Worm (Caenorhabditis elegans) whole organism, L3 larva: ENCODE measurements around the gene srx-133.

Experiments used
- R02D3.7 ChIP-seq: fragments of 150-350 bp; optimal IDR thresholded peaks from 2 replicates; lab custom pipeline; 2014; ENCODE audit warnings: missing biosample characterization, missing genetic modification characterization
- ZK546.5 ChIP-seq: sonication (generic microtip); optimal IDR thresholded peaks from 2 replicates; lab custom pipeline; 2017; ENCODE audit warnings: missing biosample characterization, missing genetic modification characterization
- aly-2 ChIP-seq: fragments of 150-350 bp; optimal IDR thresholded peaks from 2 replicates; lab custom pipeline; 2014; ENCODE audit warnings: missing biosample characterization, missing genetic modification characterization
- ama-1 ChIP-seq: fragments of 150-350 bp; optimal IDR thresholded peaks from 2 replicates; lab custom pipeline; 2018
- ceh-16 ChIP-seq: sonication (generic microtip); optimal IDR thresholded peaks from 2 replicates; lab custom pipeline; 2017; ENCODE audit warnings: missing biosample characterization, missing genetic modification characterization
- ceh-82 ChIP-seq: fragments of 150-350 bp; optimal IDR thresholded peaks from 2 replicates; lab custom pipeline; 2014; ENCODE audit warnings: missing biosample characterization, missing genetic modification characterization
- ceh-9 ChIP-seq: sonication (generic microtip); optimal IDR thresholded peaks from 2 replicates; lab custom pipeline; 2018; ENCODE audit warnings: missing biosample characterization, missing genetic modification characterization
- daf-12 ChIP-seq: fragments of 150-350 bp; optimal IDR thresholded peaks from 2 replicates; lab custom pipeline; 2014; ENCODE audit warnings: missing biosample characterization, missing genetic modification reagents, missing genetic modification characterization
- egl-27 ChIP-seq: sonication (generic microtip); optimal IDR thresholded peaks from 4 replicates; lab custom pipeline; 2017; ENCODE audit warnings: missing biosample characterization, missing genetic modification reagents, missing genetic modification characterization
- egl-5 ChIP-seq: fragments of 150-350 bp; optimal IDR thresholded peaks from 2 replicates; lab custom pipeline; 2017; ENCODE audit warnings: missing biosample characterization, missing genetic modification reagents, missing genetic modification characterization, inconsistent platforms
- elt-1 ChIP-seq: fragments of 150-350 bp; optimal IDR thresholded peaks from 2 replicates; lab custom pipeline; 2014; ENCODE audit warnings: missing biosample characterization, missing genetic modification characterization
- elt-2 ChIP-seq: sonication (generic microtip); optimal IDR thresholded peaks from 2 replicates; lab custom pipeline; 2016; ENCODE audit warnings: missing genetic modification reagents, mild to moderate bottlenecking, missing genetic modification characterization, missing compliant biosample characterization
- elt-3 ChIP-seq, 3 experiments: fragments of 150-350 bp in 1 of 3; sonication (generic microtip) in 2 of 3; optimal IDR thresholded peaks; 2 replicates in 2 of 3; 4 replicates in 1 of 3; lab custom pipeline; 2014 to 2017; ENCODE audit warnings: missing biosample characterization in 3 of 3, missing genetic modification characterization in 3 of 3
- eor-1 ChIP-seq, 2 experiments: fragments of 150-350 bp; optimal IDR thresholded peaks; 2 replicates each; lab custom pipeline; 2014 to 2018; ENCODE audit warnings: missing biosample characterization in 2 of 2, missing genetic modification characterization in 2 of 2
- fkh-2 ChIP-seq: fragments of 150-350 bp; optimal IDR thresholded peaks from 2 replicates; lab custom pipeline; 2014; ENCODE audit warnings: missing biosample characterization, missing genetic modification reagents, missing genetic modification characterization
- hmg-11 ChIP-seq: sonication (generic microtip); optimal IDR thresholded peaks from 2 replicates; lab custom pipeline; 2016; ENCODE audit warnings: missing genetic modification characterization, missing compliant biosample characterization
- jun-1 ChIP-seq: fragments of 150-350 bp; optimal IDR thresholded peaks from 2 replicates; lab custom pipeline; 2014; ENCODE audit warnings: missing biosample characterization, missing genetic modification reagents, missing genetic modification characterization
- lin-15B ChIP-seq: fragments of 150-350 bp; optimal IDR thresholded peaks from 2 replicates; lab custom pipeline; 2014; ENCODE audit warnings: missing biosample characterization, missing genetic modification characterization
- lin-39 ChIP-seq: fragments of 150-350 bp; optimal IDR thresholded peaks from 2 replicates; lab custom pipeline; 2018; ENCODE audit warnings: missing biosample characterization, missing genetic modification reagents, missing genetic modification characterization
- lsy-12 ChIP-seq: sonication (generic microtip); optimal IDR thresholded peaks from 2 replicates; lab custom pipeline; 2016; ENCODE audit warnings: mild to moderate bottlenecking, missing genetic modification characterization, missing compliant biosample characterization
- mdl-1 ChIP-seq: fragments of 150-350 bp; optimal IDR thresholded peaks from 2 replicates; lab custom pipeline; 2014; ENCODE audit warnings: missing biosample characterization, missing genetic modification characterization
- mml-1 ChIP-seq: fragments of 150-350 bp; sonication (generic microtip); optimal IDR thresholded peaks from 3 replicates; lab custom pipeline; 2014; ENCODE audit warnings: missing biosample characterization, missing genetic modification characterization
- nfya-1 ChIP-seq: sonication (generic microtip); optimal IDR thresholded peaks from 2 replicates; lab custom pipeline; 2017; ENCODE audit warnings: missing genetic modification characterization, mild to moderate bottlenecking, missing compliant biosample characterization, antibody characterized with exemption, moderate library complexity; ENCODE audit not compliant: insufficient read depth
- nhr-11 ChIP-seq: fragments of 150-350 bp; optimal IDR thresholded peaks from 2 replicates; lab custom pipeline; 2014; ENCODE audit warnings: missing biosample characterization, missing genetic modification characterization
- nhr-12 ChIP-seq: fragments of 150-350 bp; optimal IDR thresholded peaks from 2 replicates; lab custom pipeline; 2014; ENCODE audit warnings: missing biosample characterization, missing genetic modification characterization
- nhr-23 ChIP-seq: fragments of 150-350 bp; optimal IDR thresholded peaks from 2 replicates; lab custom pipeline; 2014; ENCODE audit warnings: missing biosample characterization, missing genetic modification reagents, missing genetic modification characterization
- nhr-25 ChIP-seq: sonication (generic microtip); optimal IDR thresholded peaks from 2 replicates; lab custom pipeline; 2017; ENCODE audit warnings: missing biosample characterization, missing genetic modification characterization
- nhr-28 ChIP-seq: fragments of 150-350 bp; optimal IDR thresholded peaks from 2 replicates; lab custom pipeline; 2014; ENCODE audit warnings: missing biosample characterization, missing genetic modification characterization
- nhr-43 ChIP-seq: sonication (generic microtip); optimal IDR thresholded peaks from 2 replicates; lab custom pipeline; 2016; ENCODE audit warnings: mild to moderate bottlenecking, missing genetic modification characterization, missing compliant biosample characterization; ENCODE audit not compliant: poor library complexity, severe bottlenecking
- nhr-67 ChIP-seq: fragments of 150-350 bp; optimal IDR thresholded peaks from 2 replicates; lab custom pipeline; 2014; ENCODE audit warnings: missing biosample characterization, missing genetic modification characterization
- nhr-76 ChIP-seq: fragments of 150-350 bp; sonication (generic microtip); optimal IDR thresholded peaks from 5 replicates; lab custom pipeline; 2014; ENCODE audit warnings: missing biosample characterization, missing genetic modification characterization
- nhr-77 ChIP-seq: fragments of 150-350 bp; optimal IDR thresholded peaks from 2 replicates; lab custom pipeline; 2014; ENCODE audit warnings: missing biosample characterization, missing genetic modification characterization
- pha-4 ChIP-seq: fragments of 150-350 bp; optimal IDR thresholded peaks from 2 replicates; lab custom pipeline; 2014; ENCODE audit warnings: missing biosample characterization, missing genetic modification reagents, missing genetic modification characterization
- sea-2 ChIP-seq: fragments of 150-350 bp; sonication (generic microtip); optimal IDR thresholded peaks from 4 replicates; lab custom pipeline; 2014; ENCODE audit warnings: missing biosample characterization, missing genetic modification reagents, missing genetic modification characterization
- skn-1 ChIP-seq: fragments of 150-350 bp; optimal IDR thresholded peaks from 2 replicates; lab custom pipeline; 2014; ENCODE audit warnings: missing biosample characterization, missing genetic modification characterization
- snpc-4 ChIP-seq: fragments of 150-350 bp; optimal IDR thresholded peaks from 2 replicates; lab custom pipeline; 2014; ENCODE audit warnings: missing biosample characterization, missing genetic modification characterization
- tbx-2 ChIP-seq: sonication (generic microtip); optimal IDR thresholded peaks from 2 replicates; lab custom pipeline; 2016; ENCODE audit warnings: mild to moderate bottlenecking, missing genetic modification characterization, missing compliant biosample characterization
- unc-39 ChIP-seq: sonication (generic microtip); optimal IDR thresholded peaks from 4 replicates; lab custom pipeline; 2017; ENCODE audit warnings: missing biosample characterization, missing genetic modification characterization
- unc-62 ChIP-seq: fragments of 150-350 bp; sonication (generic microtip); optimal IDR thresholded peaks from 4 replicates; lab custom pipeline; 2014; ENCODE audit warnings: missing biosample characterization, missing genetic modification reagents, missing genetic modification characterization
- ztf-11 ChIP-seq: fragments of 150-350 bp; optimal IDR thresholded peaks from 2 replicates; lab custom pipeline; 2014; ENCODE audit warnings: missing biosample characterization, missing genetic modification characterization
- ztf-4 ChIP-seq: fragments of 150-350 bp; optimal IDR thresholded peaks from 2 replicates; lab custom pipeline; 2014; ENCODE audit warnings: missing biosample characterization, missing genetic modification characterization

srx-133 gene

DNA sequence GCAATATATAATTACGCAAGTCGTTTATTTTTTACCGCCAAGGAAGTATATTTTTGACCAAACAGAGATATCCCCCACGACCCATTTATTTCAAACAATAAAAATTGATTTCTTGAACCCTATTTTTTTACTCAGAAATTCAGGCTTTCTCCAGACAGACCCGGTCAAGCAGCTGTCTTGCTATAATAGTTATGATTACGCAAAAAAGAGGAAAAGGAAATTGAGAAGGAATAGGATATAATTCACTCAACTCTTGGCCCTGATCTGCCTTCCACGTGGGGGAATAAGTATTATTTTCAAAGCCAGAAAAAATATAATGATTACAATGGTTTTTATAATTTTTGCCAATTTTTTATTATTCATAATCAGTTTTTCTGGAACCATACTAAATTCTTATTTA lies 8.7 kb downstream of the srx-133 start, which contains the start of gene srx-136:
srx-136 (plus strand) TSS at position 301 of the 400 bp plus-strand sequence.
- TF ChIP-seq jun-1 (tag; lab: Kevin White, UChicago) (no peak), pha-4 (tag; lab: Kevin White, UChicago) (no peak), eor-1 (tag; optimal IDR thresholded peaks at IDR 0.05; lab: Kevin White, UChicago) (no peak), tbx-2 (no peak), ceh-9 (tag; lab: Kevin White, UChicago) (no peak), unc-62 (GFP tag; lab: Kevin White, UChicago) (no peak), ceh-16 (tag; lab: Kevin White, UChicago) (no peak), elt-3 (tag; optimal IDR thresholded peaks at IDR 0.05; lab: Kevin White, UChicago) (no peak), nhr-76 (tag; lab: Kevin White, UChicago) (no peak), aly-2 (no peak), nhr-77 (tag; lab: Kevin White, UChicago) (no peak)

DNA sequence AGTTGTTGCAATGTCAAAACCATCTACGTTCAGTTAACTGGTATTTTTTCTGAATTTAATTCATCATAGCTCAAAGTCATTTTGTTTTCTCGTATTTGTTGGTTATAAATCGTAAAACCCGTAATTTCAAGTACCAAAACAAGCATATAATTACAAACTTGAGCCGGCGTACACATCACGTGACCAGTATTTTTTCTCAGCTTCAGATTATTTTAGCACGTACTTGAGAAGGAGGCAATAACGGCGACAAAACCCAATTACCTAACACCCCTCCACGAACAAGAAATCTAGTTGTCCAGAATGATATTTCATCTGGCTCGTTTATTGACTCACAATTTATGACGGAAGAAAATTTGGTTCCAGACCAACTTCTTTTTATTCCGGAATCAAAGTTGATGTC lies 10.4 kb downstream of the srx-133 start, which contains the start of gene srx-135:
srx-135 (plus strand) TSS at position 301 of the 400 bp plus-strand sequence.
- TF ChIP-seq elt-1 (tag; lab: Kevin White, UChicago) = no peak
- no peak for TF ChIP-seq hmg-11 (tag; lab: Kevin White, UChicago)
- TF ChIP-seq R02D3.7 (tag; lab: Kevin White, UChicago) = no peak
- no peak for TF ChIP-seq ZK546.5 (tag; lab: Kevin White, UChicago)
- no peak for TF ChIP-seq nhr-77 (tag; lab: Kevin White, UChicago)
- no peak for TF ChIP-seq snpc-4 (tag; lab: Kevin White, UChicago)
- no peak for TF ChIP-seq unc-62 (GFP tag; lab: Kevin White, UChicago)
- TF ChIP-seq nhr-11 (tag; lab: Kevin White, UChicago) = no peak
- no peak for TF ChIP-seq mml-1 (tag; lab: Kevin White, UChicago)
- no peak for TF ChIP-seq ztf-4 (tag; lab: Kevin White, UChicago)
- TF ChIP-seq, all 47 proteins: peak for 0

DNA sequence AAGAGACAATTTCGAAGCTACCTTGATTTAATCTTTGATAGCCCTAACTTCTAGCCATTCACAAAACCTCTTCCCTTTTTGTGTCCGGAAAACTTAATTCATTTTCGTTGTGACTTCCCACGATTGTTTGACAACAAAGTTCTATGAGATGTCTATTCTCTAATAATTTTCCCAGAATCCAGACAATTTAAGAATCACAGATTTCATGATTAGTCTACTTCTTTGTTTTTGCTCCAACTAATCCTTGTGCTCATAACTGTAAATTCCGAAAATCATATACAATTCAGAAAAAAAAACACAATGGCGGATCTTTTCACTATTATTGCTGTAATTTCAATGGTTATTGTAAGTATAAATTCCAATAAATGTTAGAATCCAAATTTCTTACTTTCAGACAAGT lies 14.0 kb downstream of the srx-133 start, which contains the start of gene srx-137:
srx-137 (plus strand) TSS at position 301 of the 400 bp plus-strand sequence.
- no peak for TF ChIP-seq nhr-76 (tag; lab: Kevin White, UChicago)
- no peak for TF ChIP-seq ceh-16 (tag; lab: Kevin White, UChicago)
- no peak for TF ChIP-seq daf-12 (tag; lab: Kevin White, UChicago)
- TF ChIP-seq lin-15B (tag; lab: Kevin White, UChicago) = no peak
- TF ChIP-seq nhr-11 (tag; lab: Kevin White, UChicago) = no peak
- no peak for TF ChIP-seq elt-2 (tag; lab: Kevin White, UChicago)
- TF ChIP-seq sea-2 (GFP tag; lab: Kevin White, UChicago) = no peak
- TF ChIP-seq skn-1 (tag; lab: Kevin White, UChicago) = no peak
- no peak for TF ChIP-seq nhr-25 (tag; lab: Kevin White, UChicago)
- no peak for TF ChIP-seq elt-1 (tag; lab: Kevin White, UChicago)

DNA sequence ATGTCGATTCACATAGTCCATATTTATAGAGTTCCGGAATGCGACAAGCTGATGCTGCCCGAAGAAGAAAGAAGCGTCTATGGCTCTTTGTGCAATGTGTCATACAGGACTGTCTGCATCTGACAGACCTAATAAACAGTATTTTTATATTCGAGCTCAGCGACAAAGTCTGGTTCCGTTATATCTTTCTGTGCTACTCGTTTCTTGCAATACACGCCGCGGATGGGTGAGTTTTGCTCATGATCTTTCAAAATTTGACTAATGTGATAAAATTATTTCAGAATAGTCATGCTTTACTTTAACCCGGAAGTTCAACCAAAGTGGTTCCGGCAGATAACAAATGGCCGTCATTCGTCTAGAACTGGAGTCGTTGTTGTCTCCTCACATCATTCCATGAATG lies 15.2 kb downstream of the srx-133 start:
- TF ChIP-seq ztf-4 (tag; lab: Kevin White, UChicago) (no peak), ama-1 (lab: Kevin White, UChicago) (no peak), ZK546.5 (tag; lab: Kevin White, UChicago) (no peak), lsy-12 (tag; lab: Kevin White, UChicago) (no peak), nhr-23 (no peak), jun-1 (tag; lab: Kevin White, UChicago) (no peak), nhr-77 (tag; lab: Kevin White, UChicago) (no peak), ceh-82 (tag; lab: Kevin White, UChicago) (no peak)

DNA sequence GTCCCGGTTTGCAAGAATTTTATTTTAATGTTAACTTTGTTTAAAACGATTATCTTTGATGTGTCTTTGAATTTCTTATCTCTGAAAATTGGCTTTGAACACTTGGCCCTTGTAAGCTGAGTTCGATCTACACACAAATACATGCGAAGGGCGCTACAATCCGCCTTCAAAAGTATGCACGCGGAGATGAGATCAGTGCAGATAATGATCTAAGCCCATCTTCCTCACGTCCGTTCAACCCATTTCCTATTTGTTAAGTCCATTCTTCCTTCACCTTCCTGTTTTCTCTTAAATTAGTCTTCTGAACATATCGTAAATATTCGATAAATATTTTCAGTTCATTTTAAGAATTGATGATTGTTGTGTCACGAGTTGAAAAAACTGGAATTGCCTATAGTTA lies 17.9 kb downstream of the srx-133 start, which contains the start of gene nhr-175:
nhr-175 (plus strand) TSS at position 339 of the 400 bp plus-strand sequence.
- TF ChIP-seq unc-39 (tag; lab: Kevin White, UChicago) (no peak), ztf-11 (tag; lab: Kevin White, UChicago) (no peak), nhr-25 (tag; lab: Kevin White, UChicago) (peak; percentile 52), fkh-2 (tag; lab: Kevin White, UChicago) (no peak), snpc-4 (tag; lab: Kevin White, UChicago) (no peak), egl-5 (tag; lab: Kevin White, UChicago) (no peak), ama-1 (lab: Kevin White, UChicago) (no peak), mdl-1 (tag; lab: Kevin White, UChicago) (no peak), daf-12 (tag; lab: Kevin White, UChicago) (no peak), nhr-23 (peak; percentile 50), jun-1 (tag; lab: Kevin White, UChicago) (no peak), egl-27 (tag; lab: Kevin White, UChicago) (no peak), ztf-4 (tag; lab: Kevin White, UChicago) (no peak), elt-1 (tag; lab: Kevin White, UChicago) (peak; percentile 92), ZK546.5 (tag; lab: Kevin White, UChicago) (no peak), nhr-43 (tag; lab: Kevin White, UChicago) (no peak), nhr-28 (tag; lab: Kevin White, UChicago) (no peak), hmg-11 (tag; lab: Kevin White, UChicago) (no peak), nhr-67 (tag; lab: Kevin White, UChicago) (no peak), nfya-1 (tag; lab: Kevin White, UChicago) (no peak), lin-39 (tag; lab: Kevin White, UChicago) (no peak), nhr-77 (tag; lab: Kevin White, UChicago) (no peak), nhr-12 (no peak), ceh-16 (tag; lab: Kevin White, UChicago) (no peak), aly-2 (no peak), unc-62 (GFP tag; lab: Kevin White, UChicago) (no peak), tbx-2 (no peak)
